Worm (Caenorhabditis elegans) whole organism, L4 larva: ENCODE results near the gene C46F4.3.

ENCODE experiments used
- T26A8.4 ChIP-seq: fragments of 200-800 bp; sonication (Bioruptor generic); IDR thresholded peaks from 2 replicates; pipeline ENCODE4 v1.3.6; 2022; ENCODE audit warnings: missing genetic modification characterization, missing compliant biosample characterization
- daf-16 ChIP-seq, 3 experiments: sonication (generic microtip); optimal IDR thresholded peaks; 2 replicates each; lab custom pipeline; 2016 to 2017; ENCODE audit warnings: missing genetic modification characterization in 3 of 3, missing genetic modification reagents in 3 of 3, mild to moderate bottlenecking in 2 of 3, missing compliant biosample characterization in 2 of 3, missing biosample characterization in 1 of 3, moderate library complexity in 1 of 3
- egl-27 ChIP-seq: sonication (generic microtip); optimal IDR thresholded peaks from 3 replicates; lab custom pipeline; 2017; ENCODE audit warnings: missing biosample characterization, missing genetic modification reagents, missing genetic modification characterization
- lir-3 ChIP-seq: sonication (generic microtip); optimal IDR thresholded peaks from 2 replicates; lab custom pipeline; 2016; ENCODE audit warnings: mild to moderate bottlenecking, missing genetic modification characterization, missing compliant biosample characterization
- nhr-237 ChIP-seq: sonication (generic microtip); optimal IDR thresholded peaks from 2 replicates; lab custom pipeline; 2017; ENCODE audit warnings: missing biosample characterization, missing genetic modification characterization
- nhr-6 ChIP-seq: fragments of 150-350 bp; optimal IDR thresholded peaks from 2 replicates; lab custom pipeline; 2014; ENCODE audit warnings: missing biosample characterization, missing genetic modification characterization
- pha-4 ChIP-seq, 2 experiments: fragments of 150-350 bp in 1 of 2; fragments of 200-800 bp in 1 of 2; sonication (Bioruptor generic) in 1 of 2; IDR thresholded peaks in 1 of 2; optimal IDR thresholded peaks in 1 of 2; 2 replicates each; pipeline versions ENCODE4 v1.3.6 to Lab custom; 2014 to 2022; ENCODE audit warnings: missing genetic modification characterization in 2 of 2, missing genetic modification reagents in 2 of 2, missing biosample characterization in 1 of 2, missing compliant biosample characterization in 1 of 2
- unc-62 ChIP-seq, 3 experiments: fragments of 150-350 bp in 1 of 3; sonication (generic microtip); optimal IDR thresholded peaks in 2 of 3; peaks in 1 of 3; 1 replicate in 1 of 3; 2 replicates in 2 of 3; lab custom pipeline; 2014 to 2017; ENCODE audit warnings: missing biosample characterization in 3 of 3, missing genetic modification characterization in 3 of 3, missing genetic modification reagents in 3 of 3, missing genotype in 1 of 3

- no peak for TF ChIP-seq daf-16 (GFP tag; optimal IDR thresholded peaks at IDR 0.05; lab: Kevin White, UChicago)
- TF ChIP-seq daf-16 (tag; optimal IDR thresholded peaks at IDR 0.05; lab: Kevin White, UChicago), result no peak
- peak in 1 of 2 experiments; percentile 96 for TF ChIP-seq unc-62 (GFP tag; optimal IDR thresholded peaks at IDR 0.05 in 1 of 2; lab: Kevin White, UChicago)
- no peak for TF ChIP-seq unc-62 (tag; optimal IDR thresholded peaks at IDR 0.05; lab: Kevin White, UChicago)
- TF ChIP-seq T26A8.4, result no peak
- no peak for TF ChIP-seq lir-3 (tag; lab: Kevin White, UChicago)
- TF ChIP-seq nhr-6 (tag; lab: Kevin White, UChicago), result no peak
- TF ChIP-seq nhr-237 (tag; lab: Kevin White, UChicago), result no peak
- no peak for TF ChIP-seq pha-4 (GFP tag; IDR thresholded peaks at IDR 0.05; lab: Robert Waterston, UW)
- TF ChIP-seq pha-4 (tag; optimal IDR thresholded peaks at IDR 0.05; lab: Kevin White, UChicago), result no peak
- TF ChIP-seq egl-27 (tag; lab: Kevin White, UChicago), result no peak
These were observed 39.6 kb upstream of the C46F4.3 start for ce11 chrX:5896001-5896400.
